Worm (Caenorhabditis elegans) whole organism, L3 larva: ENCODE measurements around the gene srbc-23.

Experiments
- R02D3.7 ChIP-seq: fragments of 150-350 bp; optimal IDR thresholded peaks from 2 replicates; lab custom pipeline; 2014; ENCODE audit warnings: missing biosample characterization, missing genetic modification characterization
- ZK546.5 ChIP-seq: sonication (generic microtip); optimal IDR thresholded peaks from 2 replicates; lab custom pipeline; 2017; ENCODE audit warnings: missing biosample characterization, missing genetic modification characterization
- aly-2 ChIP-seq: fragments of 150-350 bp; optimal IDR thresholded peaks from 2 replicates; lab custom pipeline; 2014; ENCODE audit warnings: missing biosample characterization, missing genetic modification characterization
- ama-1 ChIP-seq: fragments of 150-350 bp; optimal IDR thresholded peaks from 2 replicates; lab custom pipeline; 2018
- ceh-16 ChIP-seq: sonication (generic microtip); optimal IDR thresholded peaks from 2 replicates; lab custom pipeline; 2017; ENCODE audit warnings: missing biosample characterization, missing genetic modification characterization
- ceh-82 ChIP-seq: fragments of 150-350 bp; optimal IDR thresholded peaks from 2 replicates; lab custom pipeline; 2014; ENCODE audit warnings: missing biosample characterization, missing genetic modification characterization
- egl-5 ChIP-seq: fragments of 150-350 bp; optimal IDR thresholded peaks from 2 replicates; lab custom pipeline; 2017; ENCODE audit warnings: missing biosample characterization, missing genetic modification reagents, missing genetic modification characterization, inconsistent platforms
- elt-1 ChIP-seq: fragments of 150-350 bp; optimal IDR thresholded peaks from 2 replicates; lab custom pipeline; 2014; ENCODE audit warnings: missing biosample characterization, missing genetic modification characterization
- elt-2 ChIP-seq: sonication (generic microtip); optimal IDR thresholded peaks from 2 replicates; lab custom pipeline; 2016; ENCODE audit warnings: missing genetic modification reagents, mild to moderate bottlenecking, missing genetic modification characterization, missing compliant biosample characterization
- elt-3 ChIP-seq, 3 experiments: fragments of 150-350 bp in 1 of 3; sonication (generic microtip) in 2 of 3; optimal IDR thresholded peaks; 2 replicates in 2 of 3; 4 replicates in 1 of 3; lab custom pipeline; 2014 to 2017; ENCODE audit warnings: missing biosample characterization in 3 of 3, missing genetic modification characterization in 3 of 3
- eor-1 ChIP-seq, 2 experiments: fragments of 150-350 bp; optimal IDR thresholded peaks; 2 replicates each; lab custom pipeline; 2014 to 2018; ENCODE audit warnings: missing biosample characterization in 2 of 2, missing genetic modification characterization in 2 of 2
- fkh-2 ChIP-seq: fragments of 150-350 bp; optimal IDR thresholded peaks from 2 replicates; lab custom pipeline; 2014; ENCODE audit warnings: missing biosample characterization, missing genetic modification reagents, missing genetic modification characterization
- fos-1 ChIP-seq: fragments of 150-350 bp; optimal IDR thresholded peaks from 2 replicates; lab custom pipeline; 2014; ENCODE audit warnings: missing biosample characterization, missing genetic modification characterization
- hmg-11 ChIP-seq: sonication (generic microtip); optimal IDR thresholded peaks from 2 replicates; lab custom pipeline; 2016; ENCODE audit warnings: missing genetic modification characterization, missing compliant biosample characterization
- jun-1 ChIP-seq: fragments of 150-350 bp; optimal IDR thresholded peaks from 2 replicates; lab custom pipeline; 2014; ENCODE audit warnings: missing biosample characterization, missing genetic modification reagents, missing genetic modification characterization
- lsy-12 ChIP-seq: sonication (generic microtip); optimal IDR thresholded peaks from 2 replicates; lab custom pipeline; 2016; ENCODE audit warnings: mild to moderate bottlenecking, missing genetic modification characterization, missing compliant biosample characterization
- mdl-1 ChIP-seq: fragments of 150-350 bp; optimal IDR thresholded peaks from 2 replicates; lab custom pipeline; 2014; ENCODE audit warnings: missing biosample characterization, missing genetic modification characterization
- nfya-1 ChIP-seq: sonication (generic microtip); optimal IDR thresholded peaks from 2 replicates; lab custom pipeline; 2017; ENCODE audit warnings: missing genetic modification characterization, mild to moderate bottlenecking, missing compliant biosample characterization, antibody characterized with exemption, moderate library complexity; ENCODE audit not compliant: insufficient read depth
- nhr-12 ChIP-seq: fragments of 150-350 bp; optimal IDR thresholded peaks from 2 replicates; lab custom pipeline; 2014; ENCODE audit warnings: missing biosample characterization, missing genetic modification characterization
- nhr-237 ChIP-seq: fragments of 150-350 bp; optimal IDR thresholded peaks from 2 replicates; lab custom pipeline; 2014; ENCODE audit warnings: missing biosample characterization, missing genetic modification characterization
- nhr-25 ChIP-seq: sonication (generic microtip); optimal IDR thresholded peaks from 2 replicates; lab custom pipeline; 2017; ENCODE audit warnings: missing biosample characterization, missing genetic modification characterization
- nhr-43 ChIP-seq: sonication (generic microtip); optimal IDR thresholded peaks from 2 replicates; lab custom pipeline; 2016; ENCODE audit warnings: mild to moderate bottlenecking, missing genetic modification characterization, missing compliant biosample characterization; ENCODE audit not compliant: poor library complexity, severe bottlenecking
- nhr-67 ChIP-seq: fragments of 150-350 bp; optimal IDR thresholded peaks from 2 replicates; lab custom pipeline; 2014; ENCODE audit warnings: missing biosample characterization, missing genetic modification characterization
- nhr-76 ChIP-seq: fragments of 150-350 bp; sonication (generic microtip); optimal IDR thresholded peaks from 5 replicates; lab custom pipeline; 2014; ENCODE audit warnings: missing biosample characterization, missing genetic modification characterization
- nhr-77 ChIP-seq: fragments of 150-350 bp; optimal IDR thresholded peaks from 2 replicates; lab custom pipeline; 2014; ENCODE audit warnings: missing biosample characterization, missing genetic modification characterization
- pha-4 ChIP-seq: fragments of 150-350 bp; optimal IDR thresholded peaks from 2 replicates; lab custom pipeline; 2014; ENCODE audit warnings: missing biosample characterization, missing genetic modification reagents, missing genetic modification characterization
- skn-1 ChIP-seq: fragments of 150-350 bp; optimal IDR thresholded peaks from 2 replicates; lab custom pipeline; 2014; ENCODE audit warnings: missing biosample characterization, missing genetic modification characterization
- snpc-4 ChIP-seq: fragments of 150-350 bp; optimal IDR thresholded peaks from 2 replicates; lab custom pipeline; 2014; ENCODE audit warnings: missing biosample characterization, missing genetic modification characterization
- unc-39 ChIP-seq: sonication (generic microtip); optimal IDR thresholded peaks from 4 replicates; lab custom pipeline; 2017; ENCODE audit warnings: missing biosample characterization, missing genetic modification characterization
- unc-62 ChIP-seq: fragments of 150-350 bp; sonication (generic microtip); optimal IDR thresholded peaks from 4 replicates; lab custom pipeline; 2014; ENCODE audit warnings: missing biosample characterization, missing genetic modification reagents, missing genetic modification characterization
- ztf-11 ChIP-seq: fragments of 150-350 bp; optimal IDR thresholded peaks from 2 replicates; lab custom pipeline; 2014; ENCODE audit warnings: missing biosample characterization, missing genetic modification characterization
- ztf-4 ChIP-seq: fragments of 150-350 bp; optimal IDR thresholded peaks from 2 replicates; lab custom pipeline; 2014; ENCODE audit warnings: missing biosample characterization, missing genetic modification characterization

The srbc-23 gene

DNA sequence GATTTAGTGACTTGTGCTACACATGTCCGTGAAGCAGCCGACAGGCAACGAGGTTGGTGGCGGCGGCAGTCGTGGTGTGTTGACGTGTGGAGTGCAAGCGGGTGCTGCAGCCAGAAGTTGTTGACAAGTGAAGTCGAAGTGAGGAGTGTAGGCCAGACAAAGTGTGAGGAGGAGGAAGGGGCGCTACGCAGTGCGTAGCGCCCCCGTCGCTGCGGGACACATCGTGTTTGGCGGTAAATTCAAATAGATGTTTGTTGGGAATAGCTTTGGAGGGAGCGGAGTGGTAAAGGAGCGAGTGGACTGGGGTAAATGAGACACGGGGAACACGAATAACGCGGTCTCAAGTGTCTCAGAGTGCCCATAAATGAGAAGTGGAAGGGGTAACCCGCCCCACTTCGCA lies 32.1 kb downstream of the srbc-23 start:
- TF ChIP-seq fos-1 (tag; lab: Kevin White, UChicago) (no peak), R02D3.7 (tag; lab: Kevin White, UChicago) (no peak), jun-1 (tag; lab: Kevin White, UChicago) (no peak), nhr-43 (tag; lab: Kevin White, UChicago) (no peak), skn-1 (no peak), elt-1 (tag; lab: Kevin White, UChicago) (no peak), nhr-25 (tag; lab: Kevin White, UChicago) (no peak), fkh-2 (tag; lab: Kevin White, UChicago) (no peak), ceh-16 (tag; lab: Kevin White, UChicago) (no peak), snpc-4 (tag; lab: Kevin White, UChicago) (no peak), ZK546.5 (tag; lab: Kevin White, UChicago) (no peak), lsy-12 (tag; lab: Kevin White, UChicago) (no peak), unc-39 (tag; lab: Kevin White, UChicago) (no peak), nhr-237 (tag; lab: Kevin White, UChicago) (no peak), ama-1 (lab: Kevin White, UChicago) (no peak), eor-1 (tag; optimal IDR thresholded peaks at IDR 0.05; lab: Kevin White, UChicago) (no peak), ceh-82 (tag; lab: Kevin White, UChicago) (no peak), nhr-12 (tag; lab: Kevin White, UChicago) (no peak)

DNA sequence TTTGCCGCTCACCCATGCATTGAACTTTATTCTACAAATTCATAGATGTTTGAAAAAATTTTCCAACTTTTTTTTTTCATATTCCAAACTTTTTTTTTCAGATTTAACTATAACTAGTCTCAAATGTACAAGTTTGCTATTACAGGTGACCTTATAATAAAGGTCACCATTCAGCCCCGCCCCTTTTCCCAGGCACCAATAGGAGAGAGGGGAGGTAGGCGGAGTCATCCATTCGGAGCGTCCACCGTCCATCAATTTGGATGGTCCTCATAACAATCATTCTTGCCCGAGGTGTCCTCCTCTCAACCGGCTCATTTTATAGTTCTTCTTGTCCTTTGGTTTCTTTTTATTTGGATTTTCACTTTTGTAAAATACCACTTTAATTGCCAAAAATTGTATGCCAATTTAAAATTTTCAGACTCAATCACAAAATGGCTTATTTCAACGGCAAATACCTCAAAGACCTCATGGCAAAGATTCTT lies 34.5 kb downstream of the srbc-23 start, which contains the start of gene Y5H2B.3:
TSS of gene Y5H2B.3 (plus strand) at position 432 of the 482 bp plus-strand sequence.
- TF ChIP-seq ama-1 (lab: Kevin White, UChicago) (no peak), nfya-1 (tag; lab: Kevin White, UChicago) (peak; percentile 68), eor-1 (tag; optimal IDR thresholded peaks at IDR 0.05; lab: Kevin White, UChicago) (no peak)

DNA sequence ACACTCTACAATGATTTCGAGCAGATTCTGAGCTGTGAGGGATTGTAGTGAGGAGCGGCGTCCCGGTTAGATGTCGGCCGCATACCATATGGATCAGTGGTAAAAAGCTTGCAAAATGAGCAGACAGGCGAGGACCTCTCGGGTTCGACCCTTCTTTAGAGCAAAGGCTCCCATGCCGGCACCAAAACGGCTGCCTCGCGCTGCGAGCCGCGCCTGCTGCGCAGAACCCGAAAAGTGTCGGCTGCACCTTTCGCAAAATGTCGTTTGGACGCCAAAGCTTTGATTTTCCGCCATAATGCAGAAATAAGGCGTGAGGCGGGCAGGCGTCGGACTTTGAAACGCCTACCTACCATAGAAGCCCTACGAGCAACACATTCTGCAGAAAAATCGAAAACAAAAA lies 37.0 kb downstream of the srbc-23 start:
- TF ChIP-seq ZK546.5 (tag; lab: Kevin White, UChicago): no peak
- no peak for TF ChIP-seq jun-1 (tag; lab: Kevin White, UChicago)
- no peak for TF ChIP-seq elt-2 (tag; lab: Kevin White, UChicago)
- no peak for TF ChIP-seq ceh-16 (tag; lab: Kevin White, UChicago)

DNA sequence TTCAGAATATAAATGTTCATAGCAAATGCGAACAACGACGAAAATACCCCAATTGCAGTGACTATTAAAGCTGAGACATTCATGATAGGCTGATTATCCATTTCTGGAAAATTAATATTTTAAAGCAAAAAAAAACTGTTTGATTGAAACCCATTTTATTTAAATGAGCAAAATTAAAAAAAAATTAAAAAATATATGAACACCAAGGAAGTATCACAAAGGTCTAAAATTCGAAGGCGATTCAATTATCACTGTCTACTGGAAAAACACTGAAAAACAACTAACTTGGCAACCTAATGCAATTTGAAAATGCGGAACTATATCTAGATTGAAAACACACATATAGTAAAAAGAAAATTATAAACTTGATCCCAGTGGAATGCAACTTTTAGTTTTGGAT lies 37.7 kb downstream of the srbc-23 start, which contains the start of gene srbc-42:
TSS of gene srbc-42 (minus strand) at position 101 of the 400 bp plus-strand sequence.
- TF ChIP-seq elt-3 (tag; optimal IDR thresholded peaks at IDR 0.05; lab: Kevin White, UChicago) (no peak), nhr-77 (tag; lab: Kevin White, UChicago) (no peak), ztf-4 (tag; lab: Kevin White, UChicago) (no peak), nhr-25 (tag; lab: Kevin White, UChicago) (no peak), mdl-1 (tag; lab: Kevin White, UChicago) (no peak), egl-5 (no peak), R02D3.7 (tag; lab: Kevin White, UChicago) (no peak), ama-1 (lab: Kevin White, UChicago) (no peak), nhr-12 (tag; lab: Kevin White, UChicago) (no peak), unc-39 (tag; lab: Kevin White, UChicago) (no peak), jun-1 (tag; lab: Kevin White, UChicago) (no peak), fkh-2 (tag; lab: Kevin White, UChicago) (no peak), pha-4 (tag; lab: Kevin White, UChicago) (no peak)
- TF ChIP-seq, all 47 proteins: peak for 0

DNA sequence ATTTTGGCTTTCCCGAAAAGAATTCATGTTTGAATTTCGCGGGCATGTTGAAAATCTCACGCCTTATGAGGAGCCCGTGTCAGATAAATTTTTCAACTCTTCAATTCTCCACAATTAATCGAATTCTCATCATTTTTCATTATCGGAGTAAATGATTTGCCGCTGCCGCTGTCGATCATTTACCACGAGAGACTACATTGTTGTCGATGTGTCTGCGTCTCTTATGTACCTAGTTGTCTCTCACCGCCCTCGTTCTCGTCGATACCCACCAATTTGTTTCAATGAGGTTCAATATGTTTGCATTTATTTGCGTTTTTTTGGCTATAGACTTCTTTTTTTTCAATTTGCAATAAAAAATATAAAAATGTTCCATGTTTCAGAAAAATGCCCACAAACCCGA lies 38.7 kb downstream of the srbc-23 start, which contains the start of gene nhr-13:
TSS of gene nhr-13 (plus strand) at position 369 of the 400 bp plus-strand sequence.
- TF ChIP-seq pha-4 (tag; lab: Kevin White, UChicago): peak; percentile 9
- no peak for TF ChIP-seq nhr-67 (tag; lab: Kevin White, UChicago)
- TF ChIP-seq nfya-1 (tag; lab: Kevin White, UChicago): peak; percentile 4
- TF ChIP-seq skn-1: peak; percentile 14
- peak; percentile 42 for TF ChIP-seq elt-2 (tag; lab: Kevin White, UChicago)
- TF ChIP-seq hmg-11 (tag; lab: Kevin White, UChicago): peak; percentile 30
- no peak for TF ChIP-seq nhr-25 (tag; lab: Kevin White, UChicago)

DNA sequence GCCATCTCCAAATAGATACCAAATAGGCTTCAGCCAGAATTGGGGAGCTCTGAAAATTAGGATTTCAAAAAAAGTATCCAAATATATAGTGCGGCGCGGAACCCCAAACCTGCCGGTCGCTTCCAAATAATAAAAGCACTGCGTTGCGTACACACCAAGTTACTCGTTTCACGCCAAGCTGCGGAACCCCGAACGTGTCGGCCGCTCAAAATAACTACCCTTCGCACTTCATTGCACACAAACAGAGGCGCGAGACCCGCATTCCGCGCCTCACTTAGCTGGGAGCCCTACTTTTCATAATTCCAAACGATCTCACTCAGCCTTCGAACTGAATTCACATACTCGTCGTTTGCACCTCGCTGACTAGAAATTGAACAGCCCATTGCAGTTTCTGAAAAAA lies 46.2 kb downstream of the srbc-23 start:
- TF ChIP-seq nhr-76: no peak
- no peak for TF ChIP-seq unc-62 (GFP tag; lab: Kevin White, UChicago)
- no peak for TF ChIP-seq mdl-1 (tag; lab: Kevin White, UChicago)
- no peak for TF ChIP-seq lsy-12 (tag; lab: Kevin White, UChicago)
- TF ChIP-seq nhr-237 (tag; lab: Kevin White, UChicago): no peak
- no peak for TF ChIP-seq elt-1 (tag; lab: Kevin White, UChicago)
- TF ChIP-seq R02D3.7 (tag; lab: Kevin White, UChicago): no peak
- TF ChIP-seq ztf-11 (tag; lab: Kevin White, UChicago): no peak
- no peak for TF ChIP-seq hmg-11 (tag; lab: Kevin White, UChicago)
- no peak for TF ChIP-seq aly-2 (tag; lab: Kevin White, UChicago)
- TF ChIP-seq jun-1 (tag; lab: Kevin White, UChicago): no peak
- TF ChIP-seq, all 47 proteins: peak for 0
